Fruit fly (Drosophila melanogaster) whole organism, larva: ENCODE measurements around the gene Acp32CD.

Source experiments
- noc ChIP-seq: fragments of 200-800 bp; sonication (Bioruptor generic); optimal IDR thresholded peaks from 3 replicates; lab custom pipeline; 2019; ENCODE audit warnings: missing biosample characterization, mild to moderate bottlenecking, missing genetic modification characterization, moderate library complexity

Acp32CD gene

DNA sequence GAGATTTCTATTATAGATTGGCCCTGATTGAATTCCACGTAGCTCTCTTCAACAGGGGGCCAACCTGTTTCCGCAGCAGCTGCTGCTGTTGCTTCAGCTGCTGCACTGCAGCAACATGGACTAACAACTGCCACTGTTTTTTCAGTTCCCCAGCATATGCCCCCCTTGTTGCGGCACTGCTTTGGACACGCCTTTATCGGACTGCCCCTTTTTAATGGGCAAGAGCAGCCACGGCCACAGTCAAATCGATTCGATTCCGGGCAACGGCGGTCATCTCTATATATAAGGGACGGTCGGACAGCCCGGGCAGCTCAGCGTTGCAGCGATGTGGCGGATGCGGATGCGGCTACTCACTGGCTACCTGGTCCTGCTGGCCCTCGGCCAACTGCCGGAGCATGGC, at the start of gene Acp32CD:
TSS of gene Acp32CD (plus strand) at position 301 of the 400 bp plus-strand sequence.
- TF ChIP-seq noc (tag; lab: Kevin White, UChicago) = no peak

dm6 chr2L:10965962-10966361, 49.5 kb upstream of the Acp32CD start:
- TF ChIP-seq noc (tag; lab: Kevin White, UChicago) = no peak

dm6 chr2L:10967257-10968008, 48.0 kb upstream of the Acp32CD start:
- peak; percentile 74 for TF ChIP-seq noc (tag; lab: Kevin White, UChicago)

dm6 chr2L:10968009-10968383, 47.4 kb upstream of the Acp32CD start:
- TF ChIP-seq noc (tag; lab: Kevin White, UChicago) = no peak

DNA sequence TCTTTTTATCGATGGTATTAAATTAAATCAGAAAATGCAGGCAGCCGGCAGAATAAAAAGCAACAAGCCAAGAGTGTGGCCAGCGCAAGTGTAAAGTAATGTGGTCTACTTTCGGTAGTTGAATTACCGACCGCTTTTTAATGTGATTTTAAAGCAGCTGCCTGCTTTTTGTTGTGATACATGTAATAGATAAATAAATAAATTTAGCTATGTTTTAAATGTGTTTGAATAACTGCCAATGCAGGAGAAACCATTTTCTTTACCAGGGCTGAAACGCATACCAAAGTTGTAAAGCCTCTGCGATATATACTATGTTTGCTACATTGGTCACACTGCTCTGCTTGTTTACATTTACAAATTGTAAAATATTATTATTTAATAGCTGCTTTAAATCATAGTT, 45.3 kb upstream of the Acp32CD start, which contains the start of the genes Tmem214 and YL-1:
TSS of gene Tmem214 (minus strand) at position 142 of the 400 bp plus-strand sequence.
TSS of gene YL-1 (plus strand) at position 310 of the 400 bp plus-strand sequence.
- peak; percentile 72 for TF ChIP-seq noc (tag; lab: Kevin White, UChicago)

DNA sequence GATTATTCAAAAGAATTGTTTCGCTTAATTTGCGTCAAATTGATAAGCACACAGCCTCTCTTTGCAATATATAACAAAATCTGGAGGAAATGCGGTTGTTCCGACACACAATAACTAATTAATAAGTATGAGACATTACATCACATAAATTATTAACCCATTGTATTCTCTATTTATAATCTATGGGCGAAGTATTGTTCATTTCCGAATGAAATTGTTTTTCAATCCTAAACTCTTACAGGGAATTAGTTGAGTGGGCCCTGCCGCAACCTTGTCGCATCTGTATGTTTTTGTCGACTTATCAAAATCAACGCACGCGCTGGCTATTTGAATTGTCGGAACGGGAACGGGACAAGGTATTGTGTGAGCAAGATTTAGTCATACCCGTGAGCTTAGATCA, 43.2 kb upstream of the Acp32CD start, which contains the start of gene CG16743:
TSS of gene CG16743 (plus strand) at position 57 of the 400 bp plus-strand sequence.
- peak; percentile 79 for TF ChIP-seq noc (tag; lab: Kevin White, UChicago)

dm6 chr2L:10974638-10975037, 40.8 kb upstream of the Acp32CD start:
- no peak for TF ChIP-seq noc (tag; lab: Kevin White, UChicago)

DNA sequence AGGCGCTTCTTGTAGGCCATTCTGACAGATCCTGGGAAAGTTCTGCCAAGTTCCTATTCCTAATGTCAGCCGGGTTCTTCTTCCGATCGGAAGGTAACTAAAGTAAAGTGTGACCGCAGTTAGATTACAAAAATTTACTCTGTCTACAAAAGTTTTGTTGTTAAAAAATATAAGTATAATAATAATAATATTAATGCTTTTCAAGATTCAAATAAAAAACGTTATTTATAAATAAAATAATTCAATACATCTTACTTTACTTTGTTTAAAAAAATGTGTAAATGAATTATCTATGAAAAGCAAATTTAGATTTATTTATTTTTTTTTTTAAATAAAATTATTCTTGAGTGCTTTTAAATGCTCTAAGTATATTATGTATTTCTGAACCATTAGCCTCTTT, 40.2 kb upstream of the Acp32CD start, which contains the start of gene abo:
TSS of gene abo (minus strand) at position 101 of the 400 bp plus-strand sequence.
- no peak for TF ChIP-seq noc (tag; lab: Kevin White, UChicago)

DNA sequence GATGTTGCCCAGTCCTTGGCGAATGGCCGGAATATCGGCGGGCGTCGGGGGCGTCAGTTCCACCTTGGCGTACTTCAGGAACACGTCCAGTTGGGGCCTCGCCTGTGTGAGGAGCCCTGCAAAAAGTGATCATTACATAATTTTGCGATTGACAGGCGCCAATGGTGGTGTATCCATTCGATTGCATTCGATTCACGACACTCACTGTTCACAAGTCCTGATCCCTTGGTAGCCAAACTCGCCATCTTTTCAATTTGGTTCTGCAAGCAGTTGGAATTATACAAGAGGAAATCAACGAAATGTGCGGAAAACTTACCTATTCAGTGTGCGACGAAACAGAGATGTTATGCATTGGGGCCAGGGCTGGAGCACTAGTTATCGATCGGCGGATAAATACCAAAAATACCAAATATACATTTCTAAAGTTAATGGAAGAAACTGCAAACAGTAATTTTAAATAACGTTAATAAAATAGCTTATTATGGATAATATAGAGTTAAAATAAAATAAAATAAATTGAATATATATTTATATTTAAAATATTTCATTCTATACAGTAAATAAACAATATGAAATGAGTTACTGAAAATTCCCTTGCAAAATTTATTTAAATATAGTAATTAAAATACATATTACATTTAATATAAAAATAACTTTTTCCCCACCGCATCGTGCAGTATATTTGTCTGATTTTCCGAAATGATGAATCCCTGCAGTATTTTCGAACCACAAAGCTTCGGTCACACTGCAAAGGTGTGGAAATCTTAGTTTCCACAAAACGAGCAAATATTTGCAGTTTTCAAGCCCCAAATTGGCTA, 39.2 kb upstream of the Acp32CD start, which contains the start of the genes ATPsynG and SCAR:
TSS of gene ATPsynG (minus strand) at position 354 of the 818 bp plus-strand sequence.
TSS of gene SCAR (plus strand) at position 727 of the 818 bp plus-strand sequence.
- TF ChIP-seq noc (tag; lab: Kevin White, UChicago) = no peak

- TF ChIP-seq noc (tag; lab: Kevin White, UChicago) = no peak
Measured at dm6 chr2L:10976864-10977586, 38.4 kb upstream of the Acp32CD start.

dm6 chr2L:10986138-10986537, 29.3 kb upstream of the Acp32CD start:
- no peak for TF ChIP-seq noc (tag; lab: Kevin White, UChicago)

- no peak for TF ChIP-seq noc (tag; lab: Kevin White, UChicago)
Measured at dm6 chr2L:10987370-10987853, 28.0 kb upstream of the Acp32CD start, which contains the start of the genes piwi and CG12253. piwi (minus strand) TSS chr2L:10987420. CG12253 (plus strand) TSS chr2L:10987806.

DNA sequence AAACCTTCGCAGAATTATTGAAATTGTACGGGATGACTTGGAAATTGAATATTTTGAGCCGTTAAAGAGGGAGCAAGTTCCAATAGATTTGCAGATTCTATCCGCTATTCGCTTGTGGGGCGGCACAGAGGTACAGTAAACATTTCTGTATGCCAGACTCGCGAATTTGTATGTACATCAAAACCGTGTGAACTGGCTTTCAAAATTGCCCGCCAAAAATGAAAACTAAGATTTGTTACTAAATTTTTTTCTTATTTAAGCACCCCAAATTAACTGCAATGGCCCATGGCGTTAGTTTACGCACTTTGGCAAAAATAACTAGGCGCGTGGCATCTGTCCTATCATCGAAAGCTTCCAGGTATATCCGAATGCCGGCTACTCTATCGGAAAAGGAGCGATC, 27.4 kb upstream of the Acp32CD start:
- TF ChIP-seq noc (tag; lab: Kevin White, UChicago) = no peak

DNA sequence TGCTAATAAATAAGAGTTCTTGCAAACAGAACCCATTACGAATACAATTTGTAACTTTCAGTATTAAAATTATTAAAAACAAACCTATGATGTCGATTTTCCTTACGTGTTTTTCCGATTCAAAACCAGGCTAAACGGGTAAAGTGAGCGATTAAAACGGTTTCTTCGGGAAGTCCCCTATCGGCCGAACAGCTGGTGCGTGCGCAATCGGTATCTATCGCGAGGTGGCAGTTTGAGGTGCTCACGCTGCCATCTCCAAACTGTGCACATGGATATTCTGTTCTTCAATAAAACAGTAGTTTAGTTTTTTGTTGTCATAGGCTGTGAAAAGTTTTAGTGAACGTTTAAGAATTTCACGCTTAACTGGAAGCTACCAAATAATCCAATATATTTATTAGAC, 26.3 kb upstream of the Acp32CD start, which contains the start of gene TTLL4A:
TSS of gene TTLL4A (plus strand) at position 240 of the 400 bp plus-strand sequence.
- TF ChIP-seq noc (tag; lab: Kevin White, UChicago) = no peak
